Fruit fly (Drosophila melanogaster) whole organism, prepupa: ENCODE results near the gene Rac2.

Experiments
- Lpt ChIP-seq: fragments of 200-800 bp; sonication (Bioruptor generic); optimal IDR thresholded peaks from 3 replicates; lab custom pipeline; 2016; ENCODE audit warnings: missing biosample characterization, missing genetic modification characterization
- Smox ChIP-seq: fragments of 200-800 bp; sonication (Bioruptor generic); optimal IDR thresholded peaks from 3 replicates; lab custom pipeline; 2016; ENCODE audit warnings: missing biosample characterization, missing genetic modification characterization

DNA sequence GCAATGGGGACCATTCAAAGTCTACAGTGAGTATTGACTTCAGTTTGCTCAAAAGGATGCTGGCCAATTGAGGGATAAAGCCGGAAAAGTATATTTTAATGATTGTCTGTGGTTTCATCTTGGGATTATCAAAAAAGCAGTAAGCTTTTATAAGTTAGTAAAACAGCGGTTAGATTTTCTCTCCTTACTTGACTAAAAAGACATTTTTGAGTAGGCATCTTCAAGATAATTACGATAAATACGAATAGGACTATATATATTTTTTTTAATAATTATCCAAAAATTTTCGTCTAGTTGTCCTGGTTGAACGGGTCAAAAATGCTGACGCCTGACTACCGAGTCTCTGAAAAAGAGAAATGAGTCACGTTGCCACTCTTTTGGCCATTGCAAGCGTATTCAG, 15.6 kb upstream of the Rac2 start, which contains the start of gene CG33278:
- TF ChIP-seq Smox (GFP tag; lab: Kevin White, UChicago), result no peak
- no peak for TF ChIP-seq Lpt (GFP tag; lab: Kevin White, UChicago)
